Worm (Caenorhabditis elegans) whole organism, L3 larva: Measurements from ENCODE around the gene M6.11.

Experiments used
- R02D3.7 ChIP-seq: fragments of 150-350 bp; optimal IDR thresholded peaks from 2 replicates; lab custom pipeline; 2014; ENCODE audit warnings: missing biosample characterization, missing genetic modification characterization
- aly-2 ChIP-seq: fragments of 150-350 bp; optimal IDR thresholded peaks from 2 replicates; lab custom pipeline; 2014; ENCODE audit warnings: missing biosample characterization, missing genetic modification characterization
- ama-1 ChIP-seq: fragments of 150-350 bp; optimal IDR thresholded peaks from 2 replicates; lab custom pipeline; 2018
- ceh-16 ChIP-seq: sonication (generic microtip); optimal IDR thresholded peaks from 2 replicates; lab custom pipeline; 2017; ENCODE audit warnings: missing biosample characterization, missing genetic modification characterization
- ceh-28 ChIP-seq: fragments of 150-350 bp; optimal IDR thresholded peaks from 2 replicates; lab custom pipeline; 2014; ENCODE audit warnings: missing biosample characterization, missing genetic modification reagents, missing genetic modification characterization
- ceh-9 ChIP-seq: sonication (generic microtip); optimal IDR thresholded peaks from 2 replicates; lab custom pipeline; 2018; ENCODE audit warnings: missing biosample characterization, missing genetic modification characterization
- daf-12 ChIP-seq: fragments of 150-350 bp; optimal IDR thresholded peaks from 2 replicates; lab custom pipeline; 2014; ENCODE audit warnings: missing biosample characterization, missing genetic modification reagents, missing genetic modification characterization
- egl-5 ChIP-seq: fragments of 150-350 bp; optimal IDR thresholded peaks from 2 replicates; lab custom pipeline; 2017; ENCODE audit warnings: missing biosample characterization, missing genetic modification reagents, missing genetic modification characterization, inconsistent platforms
- elt-1 ChIP-seq: fragments of 150-350 bp; optimal IDR thresholded peaks from 2 replicates; lab custom pipeline; 2014; ENCODE audit warnings: missing biosample characterization, missing genetic modification characterization
- elt-2 ChIP-seq: sonication (generic microtip); optimal IDR thresholded peaks from 2 replicates; lab custom pipeline; 2016; ENCODE audit warnings: missing genetic modification reagents, mild to moderate bottlenecking, missing genetic modification characterization, missing compliant biosample characterization
- elt-3 ChIP-seq, 3 experiments: fragments of 150-350 bp in 1 of 3; sonication (generic microtip) in 2 of 3; optimal IDR thresholded peaks; 2 replicates in 2 of 3; 4 replicates in 1 of 3; lab custom pipeline; 2014 to 2017; ENCODE audit warnings: missing biosample characterization in 3 of 3, missing genetic modification characterization in 3 of 3
- eor-1 ChIP-seq, 2 experiments: fragments of 150-350 bp; optimal IDR thresholded peaks; 2 replicates each; lab custom pipeline; 2014 to 2018; ENCODE audit warnings: missing biosample characterization in 2 of 2, missing genetic modification characterization in 2 of 2
- fkh-2 ChIP-seq: fragments of 150-350 bp; optimal IDR thresholded peaks from 2 replicates; lab custom pipeline; 2014; ENCODE audit warnings: missing biosample characterization, missing genetic modification reagents, missing genetic modification characterization
- hmg-11 ChIP-seq: sonication (generic microtip); optimal IDR thresholded peaks from 2 replicates; lab custom pipeline; 2016; ENCODE audit warnings: missing genetic modification characterization, missing compliant biosample characterization
- jun-1 ChIP-seq: fragments of 150-350 bp; optimal IDR thresholded peaks from 2 replicates; lab custom pipeline; 2014; ENCODE audit warnings: missing biosample characterization, missing genetic modification reagents, missing genetic modification characterization
- lin-15B ChIP-seq: fragments of 150-350 bp; optimal IDR thresholded peaks from 2 replicates; lab custom pipeline; 2014; ENCODE audit warnings: missing biosample characterization, missing genetic modification characterization
- lin-39 ChIP-seq: fragments of 150-350 bp; optimal IDR thresholded peaks from 2 replicates; lab custom pipeline; 2018; ENCODE audit warnings: missing biosample characterization, missing genetic modification reagents, missing genetic modification characterization
- lsy-12 ChIP-seq: sonication (generic microtip); optimal IDR thresholded peaks from 2 replicates; lab custom pipeline; 2016; ENCODE audit warnings: mild to moderate bottlenecking, missing genetic modification characterization, missing compliant biosample characterization
- mml-1 ChIP-seq: fragments of 150-350 bp; sonication (generic microtip); optimal IDR thresholded peaks from 3 replicates; lab custom pipeline; 2014; ENCODE audit warnings: missing biosample characterization, missing genetic modification characterization
- nfya-1 ChIP-seq: sonication (generic microtip); optimal IDR thresholded peaks from 2 replicates; lab custom pipeline; 2017; ENCODE audit warnings: missing genetic modification characterization, mild to moderate bottlenecking, missing compliant biosample characterization, antibody characterized with exemption, moderate library complexity; ENCODE audit not compliant: insufficient read depth
- nhr-11 ChIP-seq: fragments of 150-350 bp; optimal IDR thresholded peaks from 2 replicates; lab custom pipeline; 2014; ENCODE audit warnings: missing biosample characterization, missing genetic modification characterization
- nhr-12 ChIP-seq: fragments of 150-350 bp; optimal IDR thresholded peaks from 2 replicates; lab custom pipeline; 2014; ENCODE audit warnings: missing biosample characterization, missing genetic modification characterization
- nhr-237 ChIP-seq: fragments of 150-350 bp; optimal IDR thresholded peaks from 2 replicates; lab custom pipeline; 2014; ENCODE audit warnings: missing biosample characterization, missing genetic modification characterization
- nhr-43 ChIP-seq: sonication (generic microtip); optimal IDR thresholded peaks from 2 replicates; lab custom pipeline; 2016; ENCODE audit warnings: mild to moderate bottlenecking, missing genetic modification characterization, missing compliant biosample characterization; ENCODE audit not compliant: poor library complexity, severe bottlenecking
- nhr-67 ChIP-seq: fragments of 150-350 bp; optimal IDR thresholded peaks from 2 replicates; lab custom pipeline; 2014; ENCODE audit warnings: missing biosample characterization, missing genetic modification characterization
- nhr-76 ChIP-seq: fragments of 150-350 bp; sonication (generic microtip); optimal IDR thresholded peaks from 5 replicates; lab custom pipeline; 2014; ENCODE audit warnings: missing biosample characterization, missing genetic modification characterization
- nhr-77 ChIP-seq: fragments of 150-350 bp; optimal IDR thresholded peaks from 2 replicates; lab custom pipeline; 2014; ENCODE audit warnings: missing biosample characterization, missing genetic modification characterization
- pha-4 ChIP-seq: fragments of 150-350 bp; optimal IDR thresholded peaks from 2 replicates; lab custom pipeline; 2014; ENCODE audit warnings: missing biosample characterization, missing genetic modification reagents, missing genetic modification characterization
- pqm-1 ChIP-seq: fragments of 150-350 bp; optimal IDR thresholded peaks from 2 replicates; lab custom pipeline; 2017; ENCODE audit warnings: missing biosample characterization, missing genetic modification characterization, inconsistent platforms
- sea-2 ChIP-seq: fragments of 150-350 bp; sonication (generic microtip); optimal IDR thresholded peaks from 4 replicates; lab custom pipeline; 2014; ENCODE audit warnings: missing biosample characterization, missing genetic modification reagents, missing genetic modification characterization
- skn-1 ChIP-seq: fragments of 150-350 bp; optimal IDR thresholded peaks from 2 replicates; lab custom pipeline; 2014; ENCODE audit warnings: missing biosample characterization, missing genetic modification characterization
- snpc-4 ChIP-seq: fragments of 150-350 bp; optimal IDR thresholded peaks from 2 replicates; lab custom pipeline; 2014; ENCODE audit warnings: missing biosample characterization, missing genetic modification characterization
- unc-62 ChIP-seq: fragments of 150-350 bp; sonication (generic microtip); optimal IDR thresholded peaks from 4 replicates; lab custom pipeline; 2014; ENCODE audit warnings: missing biosample characterization, missing genetic modification reagents, missing genetic modification characterization
- zag-1 ChIP-seq: fragments of 150-350 bp; optimal IDR thresholded peaks from 2 replicates; lab custom pipeline; 2014; ENCODE audit warnings: missing biosample characterization, missing genetic modification characterization
- ztf-11 ChIP-seq: fragments of 150-350 bp; optimal IDR thresholded peaks from 2 replicates; lab custom pipeline; 2014; ENCODE audit warnings: missing biosample characterization, missing genetic modification characterization
- ztf-4 ChIP-seq: fragments of 150-350 bp; optimal IDR thresholded peaks from 2 replicates; lab custom pipeline; 2014; ENCODE audit warnings: missing biosample characterization, missing genetic modification characterization

M6.11 gene

DNA sequence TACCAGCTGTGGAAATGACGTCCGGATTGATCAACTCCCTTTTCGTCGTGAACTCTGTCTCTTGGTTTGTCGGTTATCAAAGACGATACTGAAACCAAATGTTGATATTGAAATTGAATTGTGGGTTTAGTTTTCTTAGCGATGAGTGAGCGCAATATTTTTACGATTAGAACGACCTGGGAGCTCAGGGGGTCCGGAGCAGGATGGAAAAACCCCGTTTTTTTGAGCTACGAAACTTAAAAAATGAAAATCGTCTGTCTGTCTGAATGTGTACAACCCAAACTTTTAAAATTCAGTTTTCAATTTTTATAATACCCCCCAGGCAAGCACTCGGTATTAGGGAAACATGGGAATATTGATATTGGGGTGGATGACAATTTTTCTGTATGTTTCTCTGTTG, 1.5 kb upstream of the M6.11 start:
- TF ChIP-seq fkh-2 (tag; lab: Kevin White, UChicago), result no peak
- TF ChIP-seq hmg-11 (tag; lab: Kevin White, UChicago), result no peak
- TF ChIP-seq elt-2 (tag; lab: Kevin White, UChicago), result peak; percentile 50
- TF ChIP-seq R02D3.7 (tag; lab: Kevin White, UChicago), result no peak
- no peak for TF ChIP-seq nfya-1 (tag; lab: Kevin White, UChicago)
- no peak for TF ChIP-seq daf-12
- no peak for TF ChIP-seq pqm-1 (tag; lab: Kevin White, UChicago)
- TF ChIP-seq, all 47 proteins: peak for 1

DNA sequence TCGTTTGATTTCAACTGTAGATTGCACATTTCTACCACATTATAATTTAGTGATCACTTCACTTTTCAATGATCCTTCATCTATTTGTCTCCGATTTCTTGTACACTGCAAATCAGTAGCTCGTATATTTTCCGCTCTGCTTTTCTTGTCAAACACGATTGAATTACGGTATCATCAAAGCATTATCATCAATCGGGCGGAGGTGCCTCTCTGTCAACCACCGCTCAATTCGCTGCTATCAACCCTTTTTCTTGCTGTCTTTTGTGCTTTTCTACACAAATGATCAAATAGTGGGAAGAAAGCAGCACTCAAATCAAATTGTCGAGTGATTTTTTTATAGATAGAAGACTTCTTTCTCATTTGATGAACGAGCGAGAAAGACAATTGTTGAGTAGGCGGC, 3.8 kb downstream of the M6.11 start:
- TF ChIP-seq elt-2 (tag; lab: Kevin White, UChicago) (peak; percentile 63), elt-1 (tag; lab: Kevin White, UChicago) (no peak), egl-5 (tag; lab: Kevin White, UChicago) (no peak)

DNA sequence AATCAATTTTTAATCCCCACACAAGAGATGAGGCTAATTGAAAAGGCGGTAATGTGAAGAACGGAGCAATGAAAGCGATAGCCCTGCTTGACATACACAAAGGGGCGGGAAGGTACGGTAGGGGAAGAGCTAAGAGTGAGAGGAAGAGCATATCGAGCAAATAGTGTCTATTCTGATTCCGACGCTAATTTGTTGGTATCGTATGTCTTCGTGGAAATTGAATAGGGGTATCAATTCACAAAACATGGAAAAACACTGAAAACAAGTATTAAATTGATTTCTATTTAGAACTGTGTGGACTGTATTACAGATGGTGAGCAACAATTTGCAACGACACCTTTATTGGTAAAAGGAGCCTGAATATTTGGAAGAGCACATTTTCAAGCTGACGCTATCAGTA, 4.4 kb downstream of the M6.11 start, which contains the start of gene pha-2:
TSS of gene pha-2 (minus strand) at position 101 of the 400 bp plus-strand sequence.
- TF ChIP-seq egl-5 (tag; lab: Kevin White, UChicago), result no peak
- no peak for TF ChIP-seq elt-1 (tag; lab: Kevin White, UChicago)
- no peak for TF ChIP-seq hmg-11 (tag; lab: Kevin White, UChicago)
- TF ChIP-seq skn-1, result no peak
- TF ChIP-seq lin-39 (tag; lab: Kevin White, UChicago), result no peak
- TF ChIP-seq nhr-67 (tag; lab: Kevin White, UChicago), result no peak
- no peak for TF ChIP-seq nhr-12 (tag; lab: Kevin White, UChicago)
- TF ChIP-seq sea-2, result no peak
- TF ChIP-seq fkh-2 (tag; lab: Kevin White, UChicago), result no peak
- TF ChIP-seq nhr-77 (tag; lab: Kevin White, UChicago), result no peak
- no peak for TF ChIP-seq ceh-9 (tag; lab: Kevin White, UChicago)
- no peak for TF ChIP-seq lin-15B
- TF ChIP-seq ama-1, result no peak
- TF ChIP-seq lsy-12, result no peak
- no peak for TF ChIP-seq zag-1 (tag; lab: Kevin White, UChicago)
- no peak for TF ChIP-seq snpc-4
- TF ChIP-seq nhr-11 (tag; lab: Kevin White, UChicago), result no peak
- no peak for TF ChIP-seq ceh-16 (tag; lab: Kevin White, UChicago)
- TF ChIP-seq, all 47 proteins: peak for 0

DNA sequence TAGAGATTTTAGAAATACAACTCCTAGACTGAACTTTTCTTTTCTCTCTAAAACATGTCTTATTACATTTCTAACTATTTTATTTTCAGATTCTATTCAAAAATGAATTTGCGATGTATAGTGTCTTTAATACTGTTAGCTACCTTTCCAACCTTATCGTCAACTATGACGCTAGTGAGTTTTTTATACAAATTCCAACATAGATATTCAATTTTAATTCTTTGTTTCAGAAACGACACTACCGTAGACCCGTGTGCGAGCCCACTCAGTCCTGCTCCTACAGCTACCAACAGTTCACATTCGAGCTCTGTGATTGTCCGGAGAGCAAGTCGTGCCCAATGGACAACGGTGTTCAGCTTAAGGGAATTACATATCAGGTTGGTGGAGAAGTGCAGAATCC, 12.2 kb downstream of the M6.11 start, which contains the start of gene M6.4:
TSS of gene M6.4 (plus strand) at position 55 of the 400 bp plus-strand sequence.
- TF ChIP-seq nhr-76 (tag; lab: Kevin White, UChicago) (no peak), nhr-237 (tag; lab: Kevin White, UChicago) (no peak), pha-4 (tag; lab: Kevin White, UChicago) (no peak), elt-2 (tag; lab: Kevin White, UChicago) (no peak), lin-39 (tag; lab: Kevin White, UChicago) (no peak), nhr-77 (tag; lab: Kevin White, UChicago) (no peak), elt-3 (tag; optimal IDR thresholded peaks at IDR 0.05; lab: Kevin White, UChicago) (no peak)

DNA sequence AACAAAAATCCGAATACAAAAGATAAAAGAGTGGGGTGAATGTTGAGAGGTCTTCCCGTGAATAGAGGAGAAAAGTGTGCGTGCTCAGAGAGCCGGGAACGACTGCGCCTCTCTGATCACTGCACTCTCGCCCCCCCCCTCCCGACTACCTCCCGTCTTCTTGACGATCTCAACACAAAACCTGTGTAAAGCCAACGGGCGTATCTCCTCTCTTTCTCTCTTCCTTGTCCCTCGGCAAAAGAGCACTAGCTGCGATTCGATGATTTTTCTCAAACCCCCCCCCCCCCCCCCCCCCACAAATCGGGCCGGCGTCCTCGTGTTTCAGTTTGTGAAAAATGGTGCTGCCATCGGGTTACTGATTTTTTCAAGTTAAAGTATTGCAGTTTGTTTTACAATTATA, 19.7 kb downstream of the M6.11 start:
- no peak for TF ChIP-seq jun-1 (tag; lab: Kevin White, UChicago)
- no peak for TF ChIP-seq eor-1 (tag; optimal IDR thresholded peaks at IDR 0.05; lab: Kevin White, UChicago)
- no peak for TF ChIP-seq lin-15B
- no peak for TF ChIP-seq fkh-2 (tag; lab: Kevin White, UChicago)
- no peak for TF ChIP-seq lsy-12
- no peak for TF ChIP-seq sea-2
- no peak for TF ChIP-seq aly-2 (tag; lab: Kevin White, UChicago)
- no peak for TF ChIP-seq mml-1 (tag; lab: Kevin White, UChicago)
- TF ChIP-seq ztf-11 (tag; lab: Kevin White, UChicago), result no peak
- no peak for TF ChIP-seq pqm-1 (tag; lab: Kevin White, UChicago)
- TF ChIP-seq snpc-4, result no peak
- TF ChIP-seq egl-5 (tag; lab: Kevin White, UChicago), result no peak

DNA sequence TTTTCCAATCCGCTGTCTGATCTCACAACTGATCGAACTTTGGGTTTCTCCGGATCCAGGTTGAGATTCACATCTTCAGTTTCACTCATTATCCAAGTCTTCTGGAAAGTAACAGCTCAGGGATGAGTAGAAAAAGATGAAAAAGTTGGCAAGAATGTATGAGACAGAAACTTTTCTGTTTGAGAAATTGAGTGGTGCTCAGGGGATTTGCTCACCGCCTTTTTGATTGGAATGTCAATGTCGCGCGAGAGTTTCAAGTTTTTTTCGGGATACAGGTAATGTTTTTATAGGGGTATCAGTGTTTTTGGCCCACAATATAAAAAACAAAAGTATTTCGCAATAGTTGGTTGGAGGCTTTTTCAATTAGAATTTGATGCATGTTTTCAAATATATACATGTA, 20.1 kb downstream of the M6.11 start, which contains the start of gene unc-96:
TSS of gene unc-96 (minus strand) at position 101 of the 400 bp plus-strand sequence.
- TF ChIP-seq sea-2, result no peak
- TF ChIP-seq pqm-1 (tag; lab: Kevin White, UChicago), result no peak
- TF ChIP-seq elt-3 (tag; optimal IDR thresholded peaks at IDR 0.05; lab: Kevin White, UChicago), result no peak
- TF ChIP-seq aly-2 (tag; lab: Kevin White, UChicago), result no peak
- TF ChIP-seq egl-5 (tag; lab: Kevin White, UChicago), result no peak
- TF ChIP-seq snpc-4, result no peak
- no peak for TF ChIP-seq ceh-28 (tag; lab: Kevin White, UChicago)
- TF ChIP-seq skn-1, result no peak
- TF ChIP-seq ztf-4 (tag; lab: Kevin White, UChicago), result no peak
- no peak for TF ChIP-seq unc-62
- no peak for TF ChIP-seq nhr-43 (tag; lab: Kevin White, UChicago)
- no peak for TF ChIP-seq lin-15B
